Worm (Caenorhabditis elegans) whole organism, L4 larva: ENCODE results near the gene C06H5.11.
A peak's percentile ranks its signal among the peaks of the same experiment; 100 is the strongest.

Source experiments
- D1046.2 ChIP-seq: fragments of 200-800 bp; sonication (Bioruptor generic); IDR thresholded peaks from 2 replicates; pipeline ENCODE4 v1.3.6; 2022; ENCODE audit warnings: missing genetic modification characterization, missing compliant biosample characterization
- F10B5.3 ChIP-seq: sonication (generic microtip); optimal IDR thresholded peaks from 2 replicates; lab custom pipeline; 2016; ENCODE audit warnings: mild to moderate bottlenecking, missing genetic modification characterization, missing compliant biosample characterization
- F26F4.8 ChIP-seq: fragments of 200-800 bp; sonication (Bioruptor generic); conservative IDR thresholded peaks from 2 replicates; pipeline ENCODE4 v1.3.6; 2022; ENCODE audit warnings: missing genetic modification characterization, missing compliant biosample characterization
- F44E2.7 ChIP-seq: fragments of 200-800 bp; sonication (Bioruptor generic); IDR thresholded peaks from 2 replicates; pipeline ENCODE4 v2.1.2; 2022; ENCODE audit warnings: missing genetic modification characterization, missing compliant biosample characterization
- F49E8.2 ChIP-seq: sonication (generic microtip); optimal IDR thresholded peaks from 2 replicates; lab custom pipeline; 2016; ENCODE audit warnings: missing compliant biosample characterization, mild to moderate bottlenecking, missing genetic modification characterization, borderline replicate concordance
- T20F7.1 ChIP-seq: fragments of 200-800 bp; sonication (Bioruptor generic); optimal IDR thresholded peaks from 2 replicates; lab custom pipeline; 2018; ENCODE audit warnings: mild to moderate bottlenecking, missing genetic modification characterization, missing compliant biosample characterization
- T26A8.4 ChIP-seq: fragments of 200-800 bp; sonication (Bioruptor generic); IDR thresholded peaks from 2 replicates; pipeline ENCODE4 v1.3.6; 2022; ENCODE audit warnings: missing genetic modification characterization, missing compliant biosample characterization
- ZK546.5 ChIP-seq, 2 experiments: sonication (generic microtip); optimal IDR thresholded peaks; 2 replicates each; lab custom pipeline; 2017; ENCODE audit warnings: missing biosample characterization in 2 of 2, missing genetic modification characterization in 2 of 2
- aha-1 ChIP-seq: fragments of 150-350 bp; peaks from one replicate; lab custom pipeline; 2014; ENCODE audit warnings: missing biosample characterization, missing genetic modification characterization
- attf-4 ChIP-seq: sonication (generic microtip); optimal IDR thresholded peaks from 3 replicates; lab custom pipeline; 2017; ENCODE audit warnings: missing biosample characterization, missing genetic modification characterization
- ceh-20 ChIP-seq: fragments of 200-800 bp; sonication (Bioruptor generic); IDR thresholded peaks from 2 replicates; pipeline ENCODE4 v1.3.6; 2022; ENCODE audit warnings: missing genetic modification reagents, missing genetic modification characterization, missing compliant biosample characterization
- ceh-32 ChIP-seq: sonication (generic microtip); optimal IDR thresholded peaks from 2 replicates; lab custom pipeline; 2016; ENCODE audit warnings: mild to moderate bottlenecking, missing genetic modification characterization, missing compliant biosample characterization; ENCODE audit not compliant: poor library complexity
- ceh-62 ChIP-seq: sonication (generic microtip); optimal IDR thresholded peaks from 2 replicates; lab custom pipeline; 2017; ENCODE audit warnings: missing biosample characterization, missing genetic modification characterization
- ces-1 ChIP-seq: fragments of 150-350 bp; sonication (generic microtip); optimal IDR thresholded peaks from 4 replicates; lab custom pipeline; 2014; ENCODE audit warnings: missing biosample characterization, missing genetic modification reagents, missing genetic modification characterization
- dmd-6 ChIP-seq: fragments of 200-800 bp; sonication (Bioruptor generic); IDR thresholded peaks from 2 replicates; pipeline ENCODE4 v1.3.6; 2022; ENCODE audit warnings: missing genetic modification reagents, missing genetic modification characterization, missing compliant biosample characterization
- dmd-9 ChIP-seq: fragments of 200-800 bp; sonication (Bioruptor generic); IDR thresholded peaks from 2 replicates; pipeline ENCODE4 v1.3.6; 2022; ENCODE audit warnings: missing genetic modification reagents, missing genetic modification characterization, missing compliant biosample characterization
- dpl-1 ChIP-seq: fragments of 150-350 bp; optimal IDR thresholded peaks from 2 replicates; lab custom pipeline; 2014; ENCODE audit warnings: missing biosample characterization, missing genetic modification reagents, missing genetic modification characterization
- dve-1 ChIP-seq: sonication (generic microtip); optimal IDR thresholded peaks from 2 replicates; lab custom pipeline; 2017; ENCODE audit warnings: antibody characterized with exemption, mild to moderate bottlenecking, missing genetic modification characterization, missing compliant biosample characterization; ENCODE audit not compliant: insufficient read depth
- fos-1 ChIP-seq: fragments of 150-350 bp; optimal IDR thresholded peaks from 2 replicates; lab custom pipeline; 2014; ENCODE audit warnings: missing biosample characterization, missing genetic modification characterization
- gei-8 ChIP-seq: fragments of 200-800 bp; sonication (Bioruptor generic); optimal IDR thresholded peaks from 2 replicates; lab custom pipeline; 2018; ENCODE audit warnings: mild to moderate bottlenecking, missing genetic modification characterization, missing compliant biosample characterization
- hif-1 ChIP-seq, 2 experiments: sonication (generic microtip); optimal IDR thresholded peaks; 2 replicates each; lab custom pipeline; 2016 to 2017; ENCODE audit warnings: missing compliant biosample characterization in 2 of 2, missing genetic modification characterization in 2 of 2, missing genetic modification reagents in 2 of 2, missing genotype in 2 of 2, mild to moderate bottlenecking in 1 of 2
- hlh-11 ChIP-seq: fragments of 200-800 bp; sonication (Bioruptor generic); optimal IDR thresholded peaks from 2 replicates; lab custom pipeline; 2018; ENCODE audit warnings: mild to moderate bottlenecking, missing genetic modification characterization, missing compliant biosample characterization
- hlh-30 ChIP-seq: sonication (generic microtip); optimal IDR thresholded peaks from 2 replicates; lab custom pipeline; 2017; ENCODE audit warnings: antibody characterized with exemption, mild to moderate bottlenecking, missing genetic modification characterization, missing compliant biosample characterization; ENCODE audit not compliant: insufficient read depth
- hmg-1.1 ChIP-seq: fragments of 200-800 bp; sonication (Bioruptor generic); IDR thresholded peaks from 2 replicates; pipeline ENCODE4 v1.3.6; 2022; ENCODE audit warnings: missing genetic modification reagents, missing genetic modification characterization, missing compliant biosample characterization
- jun-1 ChIP-seq: fragments of 150-350 bp; optimal IDR thresholded peaks from 2 replicates; lab custom pipeline; 2014; ENCODE audit warnings: missing biosample characterization, missing genetic modification reagents, missing genetic modification characterization
- lin-1 ChIP-seq: fragments of 200-800 bp; sonication (Bioruptor generic); IDR thresholded peaks from 2 replicates; pipeline ENCODE4 v1.3.6; 2022; ENCODE audit warnings: missing genetic modification reagents, missing genetic modification characterization, missing compliant biosample characterization
- lin-13 ChIP-seq: fragments of 150-350 bp; optimal IDR thresholded peaks from 2 replicates; lab custom pipeline; 2014; ENCODE audit warnings: missing biosample characterization, missing genetic modification reagents, missing genetic modification characterization
- lin-38 ChIP-seq: fragments of 200-800 bp; sonication (Bioruptor generic); IDR thresholded peaks from 2 replicates; pipeline ENCODE4 v1.3.6; 2022; ENCODE audit warnings: missing genetic modification reagents, missing genetic modification characterization, missing compliant biosample characterization
- lir-3 ChIP-seq: sonication (generic microtip); optimal IDR thresholded peaks from 2 replicates; lab custom pipeline; 2016; ENCODE audit warnings: mild to moderate bottlenecking, missing genetic modification characterization, missing compliant biosample characterization
- lsy-2 ChIP-seq, 2 experiments: fragments of 150-350 bp in 1 of 2; sonication (generic microtip) in 1 of 2; optimal IDR thresholded peaks; 2 replicates each; lab custom pipeline; 2014 to 2017; ENCODE audit warnings: missing biosample characterization in 2 of 2, missing genetic modification characterization in 2 of 2
- mdl-1 ChIP-seq, 2 experiments: fragments of 150-350 bp in 1 of 2; sonication (generic microtip) in 1 of 2; optimal IDR thresholded peaks; 2 replicates each; lab custom pipeline; 2014 to 2017; ENCODE audit warnings: missing biosample characterization in 2 of 2, missing genetic modification characterization in 2 of 2
- mdt-29 ChIP-seq: fragments of 200-800 bp; sonication (Bioruptor generic); IDR thresholded peaks from 2 replicates; pipeline ENCODE4 v1.3.6; 2022; ENCODE audit warnings: missing genetic modification reagents, missing genetic modification characterization, missing compliant biosample characterization
- mep-1 ChIP-seq: fragments of 150-350 bp; sonication (generic microtip); optimal IDR thresholded peaks from 3 replicates; lab custom pipeline; 2014; ENCODE audit warnings: missing biosample characterization, missing genetic modification characterization
- mes-2 ChIP-seq: sonication (generic microtip); optimal IDR thresholded peaks from 2 replicates; lab custom pipeline; 2016; ENCODE audit warnings: missing genotype, mild to moderate bottlenecking, missing genetic modification characterization, missing compliant biosample characterization; ENCODE audit not compliant: poor library complexity, severe bottlenecking
- mxl-3 ChIP-seq: fragments of 200-800 bp; sonication (Bioruptor generic); optimal IDR thresholded peaks from 2 replicates; lab custom pipeline; 2018; ENCODE audit warnings: mild to moderate bottlenecking, missing genetic modification characterization, missing compliant biosample characterization
- nhr-102 ChIP-seq: sonication (generic microtip); optimal IDR thresholded peaks from 2 replicates; lab custom pipeline; 2016; ENCODE audit warnings: mild to moderate bottlenecking, missing genetic modification characterization, moderate library complexity, missing compliant biosample characterization
- nhr-11 ChIP-seq: fragments of 150-350 bp; optimal IDR thresholded peaks from 2 replicates; lab custom pipeline; 2014; ENCODE audit warnings: missing biosample characterization, missing genetic modification characterization
- nhr-111 ChIP-seq: fragments of 200-800 bp; sonication (Bioruptor generic); optimal IDR thresholded peaks from 2 replicates; lab custom pipeline; 2018; ENCODE audit warnings: mild to moderate bottlenecking, missing genetic modification characterization, missing compliant biosample characterization
- nhr-237 ChIP-seq: sonication (generic microtip); optimal IDR thresholded peaks from 2 replicates; lab custom pipeline; 2017; ENCODE audit warnings: missing biosample characterization, missing genetic modification characterization
- nhr-25 ChIP-seq: sonication (generic microtip); optimal IDR thresholded peaks from 2 replicates; lab custom pipeline; 2017; ENCODE audit warnings: missing genetic modification characterization, mild to moderate bottlenecking, missing compliant biosample characterization, antibody characterized with exemption, moderate library complexity, borderline replicate concordance; ENCODE audit not compliant: insufficient read depth
- nhr-28 ChIP-seq: fragments of 150-350 bp; optimal IDR thresholded peaks from 2 replicates; lab custom pipeline; 2014; ENCODE audit warnings: missing biosample characterization, missing genetic modification characterization
- nhr-48 ChIP-seq: sonication (generic microtip); optimal IDR thresholded peaks from 2 replicates; lab custom pipeline; 2016; ENCODE audit warnings: mild to moderate bottlenecking, missing genetic modification characterization, missing compliant biosample characterization
- nhr-6 ChIP-seq: fragments of 150-350 bp; optimal IDR thresholded peaks from 2 replicates; lab custom pipeline; 2014; ENCODE audit warnings: missing biosample characterization, missing genetic modification characterization
- nhr-77 ChIP-seq: fragments of 150-350 bp; optimal IDR thresholded peaks from 2 replicates; lab custom pipeline; 2014; ENCODE audit warnings: missing biosample characterization, missing genetic modification characterization
- pqm-1 ChIP-seq: sonication (generic microtip); optimal IDR thresholded peaks from 2 replicates; lab custom pipeline; 2017; ENCODE audit warnings: missing biosample characterization, missing genetic modification characterization
- snpc-4 ChIP-seq: fragments of 150-350 bp; optimal IDR thresholded peaks from 2 replicates; lab custom pipeline; 2014; ENCODE audit warnings: missing biosample characterization, missing genetic modification characterization
- tag-97 ChIP-seq: fragments of 200-800 bp; sonication (Bioruptor generic); IDR thresholded peaks from 2 replicates; pipeline ENCODE4 v1.3.6; 2022; ENCODE audit warnings: missing genetic modification characterization, missing compliant biosample characterization
- unc-39 ChIP-seq: sonication (generic microtip); optimal IDR thresholded peaks from 2 replicates; lab custom pipeline; 2017; ENCODE audit warnings: missing biosample characterization, missing genetic modification characterization
- zfp-3 ChIP-seq: fragments of 200-800 bp; sonication (Bioruptor generic); conservative IDR thresholded peaks from 2 replicates; pipeline ENCODE4 v1.3.6; 2022; ENCODE audit warnings: missing genetic modification reagents, missing genetic modification characterization, missing compliant biosample characterization
- zip-11 ChIP-seq: fragments of 200-800 bp; sonication (Bioruptor generic); IDR thresholded peaks from 2 replicates; pipeline ENCODE4 v1.3.6; 2022; ENCODE audit warnings: missing genetic modification characterization, missing compliant biosample characterization
- ztf-11 ChIP-seq: fragments of 150-350 bp; optimal IDR thresholded peaks from 2 replicates; lab custom pipeline; 2014; ENCODE audit warnings: missing biosample characterization, missing genetic modification characterization
- ztf-7 ChIP-seq: fragments of 150-350 bp; optimal IDR thresholded peaks from 2 replicates; lab custom pipeline; 2014; ENCODE audit warnings: missing biosample characterization, missing genetic modification characterization

C06H5.11 gene

DNA sequence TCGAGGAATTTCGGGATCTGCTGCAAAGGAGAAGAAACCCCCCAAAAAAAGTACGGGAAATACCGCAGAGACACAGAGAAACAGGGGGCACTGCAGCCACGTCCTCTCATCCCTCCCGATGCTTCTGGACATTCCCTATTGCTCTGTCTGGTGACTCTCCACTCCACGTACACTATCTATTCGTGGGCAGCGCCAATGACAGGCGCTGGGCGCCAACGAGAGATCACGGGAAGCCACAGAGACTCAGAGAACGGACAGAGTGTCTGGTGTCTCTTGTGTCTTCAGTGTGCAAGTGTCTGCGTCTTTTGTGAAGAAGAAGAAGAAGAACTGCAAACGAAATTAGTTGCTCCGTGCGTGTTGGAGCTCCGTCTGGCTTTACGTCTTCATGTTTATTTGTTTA, 36.0 kb downstream of the C06H5.11 start (continued):
- TF ChIP-seq snpc-4 (tag; lab: Kevin White, UChicago) (peak; percentile 20), hlh-30 (tag; lab: Kevin White, UChicago) (peak; percentile 96), fos-1 (no peak), nhr-28 (tag; lab: Kevin White, UChicago) (peak; percentile 79), jun-1 (tag; lab: Kevin White, UChicago) (peak; percentile 42), F26F4.8 (no peak), ceh-20 (GFP tag; lab: Robert Waterston, UW) (peak; percentile 65), zfp-3 (GFP tag; lab: Robert Waterston, UW) (no peak), lir-3 (tag; lab: Kevin White, UChicago) (peak; percentile 20), mes-2 (tag; lab: Kevin White, UChicago) (peak; percentile 75), nhr-77 (tag; lab: Kevin White, UChicago) (peak; percentile 42), lsy-2 (tag; optimal IDR thresholded peaks at IDR 0.05; lab: Kevin White, UChicago) (peak; percentile 81 to 85), nhr-48 (tag; lab: Kevin White, UChicago) (peak; percentile 77), F44E2.7 (GFP tag; lab: Robert Waterston, UW) (no peak), unc-39 (no peak), mdl-1 (tag; optimal IDR thresholded peaks at IDR 0.05; lab: Kevin White, UChicago) (peak; percentile 79 to 88), ceh-32 (tag; lab: Kevin White, UChicago) (no peak), aha-1 (tag; lab: Kevin White, UChicago) (no peak), dpl-1 (GFP tag; lab: Kevin White, UChicago) (peak; percentile 66), attf-4 (tag; lab: Kevin White, UChicago) (no peak), lin-13 (GFP tag; lab: Kevin White, UChicago) (peak; percentile 53), nhr-111 (GFP tag; lab: Kevin White, UChicago) (no peak), tag-97 (GFP tag; lab: Robert Waterston, UW) (no peak), hif-1 (tag; optimal IDR thresholded peaks at IDR 0.05; lab: Kevin White, UChicago) (peak; percentile 49 to 93), hlh-11 (peak; percentile 92), nhr-237 (tag; lab: Kevin White, UChicago) (no peak), dmd-9 (GFP tag; lab: Robert Waterston, UW) (0 out of 2 replicates have a peak, but pooled peaks have one; percentile 47), nhr-6 (tag; lab: Kevin White, UChicago) (peak; percentile 22), ces-1 (GFP tag; lab: Kevin White, UChicago) (peak; percentile 56), dve-1 (tag; lab: Kevin White, UChicago) (peak; percentile 89), mxl-3 (GFP tag; lab: Kevin White, UChicago) (peak; percentile 85), ztf-11 (tag; lab: Kevin White, UChicago) (no peak), nhr-25 (tag; lab: Kevin White, UChicago) (peak; percentile 39), pqm-1 (tag; lab: Kevin White, UChicago) (peak; percentile 15), mdt-29 (GFP tag; lab: Robert Waterston, UW) (peak; percentile 70; the same call in 1 of the 2 replicates), ZK546.5 (tag; optimal IDR thresholded peaks at IDR 0.05; lab: Kevin White, UChicago) (no peak), F10B5.3 (tag; lab: Kevin White, UChicago) (no peak), T20F7.1 (GFP tag; lab: Kevin White, UChicago) (no peak), lin-1 (GFP tag; lab: Robert Waterston, UW) (peak; percentile 84), dmd-6 (GFP tag; lab: Robert Waterston, UW) (peak; percentile 73), nhr-11 (tag; lab: Kevin White, UChicago) (peak; percentile 88), D1046.2 (GFP tag; lab: Robert Waterston, UW) (no peak), ztf-7 (tag; lab: Kevin White, UChicago) (peak; percentile 52), hmg-1.1 (GFP tag; lab: Robert Waterston, UW) (peak; percentile 97), mep-1 (tag; lab: Kevin White, UChicago) (peak; percentile 89), lin-38 (GFP tag; lab: Robert Waterston, UW) (peak; percentile 82), ceh-62 (tag; lab: Kevin White, UChicago) (no peak), nhr-102 (tag; lab: Kevin White, UChicago) (peak; percentile 67), gei-8 (GFP tag; lab: Kevin White, UChicago) (no peak), zip-11 (GFP tag; lab: Robert Waterston, UW) (no peak), F49E8.2 (no peak), T26A8.4 (peak; percentile 84)
